Fruit fly (Drosophila melanogaster): Measurements from ENCODE around the gene Octbeta1R.

Gene Octbeta1R

DNA sequence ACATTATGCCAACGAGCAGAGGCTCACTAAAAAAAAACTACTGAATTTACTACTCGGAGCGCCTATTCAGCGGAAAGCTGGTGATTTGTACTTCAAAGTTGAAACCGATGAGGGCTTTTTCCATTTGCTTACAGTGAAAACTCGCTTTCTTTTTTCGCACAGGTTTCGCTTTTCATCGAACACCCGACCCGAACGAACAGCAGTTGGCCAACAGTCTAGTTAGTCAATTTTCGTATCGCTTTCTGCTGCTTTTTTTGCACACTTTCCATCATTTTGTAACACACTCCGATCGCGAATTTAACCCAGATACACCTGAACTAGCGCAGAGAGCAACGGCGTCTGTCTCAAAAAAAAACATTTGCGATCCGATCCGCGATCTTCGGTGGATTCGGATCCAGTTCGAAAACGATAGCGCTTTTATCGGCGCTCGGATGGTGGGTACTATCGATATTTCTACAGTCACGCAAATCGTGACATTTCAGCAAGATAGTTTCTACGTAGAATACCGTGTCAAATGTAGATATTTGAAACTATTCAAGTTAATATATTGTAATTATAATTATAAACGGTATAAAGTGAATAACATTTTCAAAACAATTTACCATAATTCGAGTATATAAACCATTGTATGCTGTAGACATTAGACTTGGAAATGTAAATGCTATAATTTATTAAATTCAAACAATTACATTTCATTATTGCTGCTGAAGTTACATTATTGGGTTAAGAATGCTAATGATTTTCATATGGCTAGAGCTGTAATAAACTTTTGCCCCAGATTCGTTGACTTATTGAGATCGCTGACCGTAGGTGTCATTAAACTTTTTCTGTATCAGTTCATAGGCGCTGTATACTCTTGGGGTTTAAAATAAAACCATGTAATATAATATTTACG, 31.5 kb downstream of the Octbeta1R start, which contains the start of gene CG5346:
TSS of gene CG5346 (minus strand) at position 400 of the 895 bp plus-strand sequence.
- TF ChIP-seq Sin3A (optimal IDR thresholded peaks at IDR 0.05) (no peak), Myc (optimal IDR thresholded peaks at IDR 0.05) (no peak), h (optimal IDR thresholded peaks at IDR 0.05) (no peak), insv (optimal IDR thresholded peaks at IDR 0.05) (no peak), psq (optimal IDR thresholded peaks at IDR 0.05) (no peak), ttk (optimal IDR thresholded peaks at IDR 0.05) (no peak)

dm6 chr3R:22530305-22530704, 33.3 kb downstream of the Octbeta1R start, which contains the start of gene CG33099:
Gene CG33099 (minus strand): TSS chr3R:22530572.
- TF ChIP-seq Sin3A (optimal IDR thresholded peaks at IDR 0.05): no peak
- TF ChIP-seq ttk (optimal IDR thresholded peaks at IDR 0.05): no peak
- no peak for TF ChIP-seq h (optimal IDR thresholded peaks at IDR 0.05)
- TF ChIP-seq Myc (optimal IDR thresholded peaks at IDR 0.05): no peak
- TF ChIP-seq psq (optimal IDR thresholded peaks at IDR 0.05): no peak
- no peak for TF ChIP-seq insv (optimal IDR thresholded peaks at IDR 0.05)

dm6 chr3R:22531801-22532200, 34.8 kb downstream of the Octbeta1R start, which contains the start of gene CG33093:
Gene CG33093 (minus strand): TSS chr3R:22531922.
- TF ChIP-seq h (optimal IDR thresholded peaks at IDR 0.05): no peak
- no peak for TF ChIP-seq Myc (optimal IDR thresholded peaks at IDR 0.05)
- no peak for TF ChIP-seq ttk (optimal IDR thresholded peaks at IDR 0.05)
- no peak for TF ChIP-seq insv (optimal IDR thresholded peaks at IDR 0.05)
- no peak for TF ChIP-seq psq (optimal IDR thresholded peaks at IDR 0.05)
- no peak for TF ChIP-seq Sin3A (optimal IDR thresholded peaks at IDR 0.05)

dm6 chr3R:22533973-22534931, 37.2 kb downstream of the Octbeta1R start:
- TF ChIP-seq ttk (optimal IDR thresholded peaks at IDR 0.05) (no peak), psq (optimal IDR thresholded peaks at IDR 0.05) (no peak), insv (optimal IDR thresholded peaks at IDR 0.05) (no peak), h (optimal IDR thresholded peaks at IDR 0.05) (no peak), Myc (optimal IDR thresholded peaks at IDR 0.05) (no peak), Sin3A (optimal IDR thresholded peaks at IDR 0.05) (no peak)

DNA sequence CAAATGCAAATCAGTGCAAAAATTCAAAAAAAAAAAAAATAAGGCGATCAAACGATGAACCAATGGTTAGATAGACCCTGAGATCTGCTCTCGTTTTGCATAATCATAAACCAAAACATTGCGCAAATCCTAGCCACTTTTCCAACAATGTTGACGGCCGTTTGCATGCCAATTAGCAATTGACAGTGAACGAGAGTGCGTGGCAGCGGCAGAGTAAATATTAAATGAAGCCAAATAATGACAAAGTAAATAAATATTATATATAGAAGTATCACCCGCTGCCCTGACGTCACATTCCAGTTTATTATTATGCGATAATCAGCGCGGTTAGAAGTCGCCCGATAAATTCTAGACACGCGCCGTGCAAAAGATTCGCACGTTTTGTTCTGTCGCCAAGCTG, 38.9 kb downstream of the Octbeta1R start:
- no peak for TF ChIP-seq insv (optimal IDR thresholded peaks at IDR 0.05)
- no peak for TF ChIP-seq Sin3A (optimal IDR thresholded peaks at IDR 0.05)
- no peak for TF ChIP-seq psq (optimal IDR thresholded peaks at IDR 0.05)
- no peak for TF ChIP-seq ttk (optimal IDR thresholded peaks at IDR 0.05)
- no peak for TF ChIP-seq h (optimal IDR thresholded peaks at IDR 0.05)
- TF ChIP-seq Myc (optimal IDR thresholded peaks at IDR 0.05): no peak

DNA sequence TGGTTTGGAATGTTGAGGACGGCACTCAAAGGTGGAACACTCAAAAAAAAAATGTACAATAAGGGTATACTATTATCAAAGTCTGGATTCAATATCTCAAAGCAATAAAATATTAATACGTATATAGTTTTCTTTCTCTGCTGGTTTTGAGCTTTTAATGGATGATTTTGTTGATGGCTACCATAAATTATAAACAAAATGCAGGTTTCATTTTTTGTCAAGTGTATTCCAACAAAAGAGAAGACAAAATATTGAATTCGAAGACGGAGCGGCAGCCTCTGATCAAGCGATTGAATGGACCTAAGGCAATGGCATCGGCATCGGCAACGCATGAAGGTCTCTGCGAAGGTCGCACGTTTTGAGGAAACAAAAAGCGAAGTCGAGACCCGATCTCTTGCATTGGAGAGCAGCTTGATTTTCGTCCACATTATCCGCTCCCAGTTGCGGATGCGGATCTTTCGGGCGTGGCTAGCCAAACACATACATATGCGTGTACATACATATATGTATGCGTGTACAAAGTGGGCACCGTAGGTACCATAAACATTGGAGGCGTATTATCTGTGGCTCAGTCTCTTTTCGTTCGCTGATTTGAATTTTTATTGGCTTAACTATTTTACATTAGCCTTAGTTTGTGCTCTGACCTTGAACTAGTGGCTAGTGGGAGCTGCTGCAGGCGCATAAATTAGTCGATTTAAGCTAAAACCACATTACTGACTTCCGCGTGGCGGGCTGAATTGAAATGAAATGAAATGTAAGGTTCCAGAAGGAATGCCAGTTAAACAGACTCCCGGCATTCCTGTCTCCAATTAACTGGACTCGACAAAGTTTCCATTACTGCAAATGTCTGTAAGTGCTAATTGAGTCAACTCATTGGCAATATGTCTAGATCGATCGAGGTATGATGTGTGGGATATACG, 39.7 kb downstream of the Octbeta1R start:
- TF ChIP-seq ttk (optimal IDR thresholded peaks at IDR 0.05) (no peak), insv (optimal IDR thresholded peaks at IDR 0.05) (no peak)

dm6 chr3R:22538877-22539276, 41.9 kb downstream of the Octbeta1R start:
- no peak for TF ChIP-seq h (optimal IDR thresholded peaks at IDR 0.05)
- no peak for TF ChIP-seq insv (optimal IDR thresholded peaks at IDR 0.05)
- no peak for TF ChIP-seq psq (optimal IDR thresholded peaks at IDR 0.05)
- no peak for TF ChIP-seq Sin3A (optimal IDR thresholded peaks at IDR 0.05)
- TF ChIP-seq ttk (optimal IDR thresholded peaks at IDR 0.05): no peak
- no peak for TF ChIP-seq Myc (optimal IDR thresholded peaks at IDR 0.05)

- no peak for TF ChIP-seq psq (optimal IDR thresholded peaks at IDR 0.05)
- TF ChIP-seq insv (optimal IDR thresholded peaks at IDR 0.05): no peak
- TF ChIP-seq h (optimal IDR thresholded peaks at IDR 0.05): no peak
- TF ChIP-seq Sin3A (optimal IDR thresholded peaks at IDR 0.05): no peak
- no peak for TF ChIP-seq Myc (optimal IDR thresholded peaks at IDR 0.05)
- TF ChIP-seq ttk (optimal IDR thresholded peaks at IDR 0.05): no peak
Observed at dm6 chr3R:22539762-22540161, 42.7 kb downstream of the Octbeta1R start, which contains the start of gene CG5326. Gene CG5326 (minus strand): TSS chr3R:22539919.

DNA sequence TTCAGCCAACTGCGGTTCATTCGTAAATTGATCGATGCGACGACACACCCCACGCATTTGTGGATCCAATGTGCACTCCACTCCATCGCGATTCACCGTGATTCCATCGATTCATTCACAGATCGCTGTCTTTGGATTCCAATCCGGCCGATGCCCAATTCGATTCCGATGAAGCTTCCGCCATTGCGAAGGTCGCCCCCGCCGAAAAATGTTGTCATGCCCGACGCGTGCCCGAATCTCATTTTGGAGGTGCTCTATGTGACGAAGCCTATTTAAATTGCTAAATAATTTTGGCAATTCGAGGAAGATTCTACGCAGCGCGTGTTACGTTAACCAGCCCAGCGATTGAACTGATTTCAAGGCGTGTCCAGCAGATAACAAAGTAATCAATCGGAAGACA, 43.7 kb downstream of the Octbeta1R start:
- TF ChIP-seq Myc (optimal IDR thresholded peaks at IDR 0.05) (no peak), insv (optimal IDR thresholded peaks at IDR 0.05) (no peak), Sin3A (optimal IDR thresholded peaks at IDR 0.05) (no peak), ttk (optimal IDR thresholded peaks at IDR 0.05) (no peak), h (optimal IDR thresholded peaks at IDR 0.05) (no peak), psq (optimal IDR thresholded peaks at IDR 0.05) (no peak)

DNA sequence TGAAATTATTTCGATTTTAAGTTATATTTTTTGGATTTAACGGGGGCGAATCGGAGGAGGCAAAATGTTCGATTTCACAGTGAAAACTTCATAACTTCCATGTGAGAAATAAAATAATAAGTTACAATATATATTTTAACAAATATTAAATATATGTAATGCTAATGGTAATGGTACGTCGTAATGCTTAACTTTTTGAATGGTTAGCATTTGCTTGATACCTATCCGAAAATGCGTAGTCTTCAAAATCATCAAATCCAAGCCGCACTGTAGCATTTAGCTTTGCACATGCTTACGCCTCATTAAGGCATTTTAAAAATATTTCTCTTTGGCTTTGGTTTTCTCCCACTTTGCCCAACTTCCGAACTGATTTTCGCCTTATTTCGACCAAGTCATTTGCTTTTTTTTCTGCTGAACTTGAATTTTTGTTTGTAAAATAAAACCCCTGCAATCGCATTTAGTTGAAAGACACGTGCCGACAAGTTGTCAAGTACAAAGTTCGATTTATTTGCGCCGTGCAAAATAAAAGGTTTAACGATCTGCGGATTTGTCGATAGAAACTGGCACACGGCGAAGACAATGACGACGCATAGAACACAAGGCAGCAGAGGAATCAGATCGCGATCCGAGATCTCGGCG, 45.9 kb downstream of the Octbeta1R start:
- TF ChIP-seq h (optimal IDR thresholded peaks at IDR 0.05) (no peak), Myc (optimal IDR thresholded peaks at IDR 0.05) (no peak), psq (optimal IDR thresholded peaks at IDR 0.05) (no peak), Sin3A (optimal IDR thresholded peaks at IDR 0.05) (no peak), ttk (optimal IDR thresholded peaks at IDR 0.05) (no peak), insv (optimal IDR thresholded peaks at IDR 0.05) (no peak)
